6 fruit fly cellular contexts compared by ENCODE assay signal in genomic region chr3R:31404499-31405276, dm6.
TF ChIP-seq lines count a peak whose summit lies in the region.

TSS of gene Gprk2 (plus strand) at chr3R:31405245.

- peak; percentile 18 to 54 for TF ChIP-seq CTCF in S2 (optimal IDR thresholded peaks at IDR 0.05; lab: Kevin White, UChicago)
- peak; percentile 81 for TF ChIP-seq CTCF in whole organism, embryonic (GFP tag; optimal IDR thresholded peaks at IDR 0.05; lab: Kevin White, UChicago)

TF ChIP-seq in whole organism, adult, 20 proteins besides CTCF, POLR2A, EP300 and RAD21 (continues in another document):
- TF ChIP-seq CG14711 (tag; optimal IDR thresholded peaks at IDR 0.05; lab: Kevin White, UChicago) (peak; percentile 98), Crg-1 (GFP tag; optimal IDR thresholded peaks at IDR 0.05; lab: Kevin White, UChicago) (peak; percentile 92), bab1 (GFP tag; optimal IDR thresholded peaks at IDR 0.05; lab: Kevin White, UChicago) (peak; percentile 98), cnc (optimal IDR thresholded peaks at IDR 0.05; lab: Kevin White, UChicago) (no peak), Clk (GFP tag; optimal IDR thresholded peaks at IDR 0.05; lab: Kevin White, UChicago) (peak; percentile 33), toe (GFP tag; optimal IDR thresholded peaks at IDR 0.05; lab: Kevin White, UChicago) (peak; percentile 80), CG11617 (GFP tag; optimal IDR thresholded peaks at IDR 0.05; lab: Kevin White, UChicago) (peak; percentile 72), Mnt (GFP tag; optimal IDR thresholded peaks at IDR 0.05; lab: Kevin White, UChicago) (peak; percentile 93), CG33017 (tag; optimal IDR thresholded peaks at IDR 0.05; lab: Kevin White, UChicago) (peak; percentile 99), kay (GFP tag; lab: Kevin White, UChicago; ENCODE audit: borderline replicate concordance) (no peak), CG7045 (GFP tag; optimal IDR thresholded peaks at IDR 0.05; lab: Kevin White, UChicago) (peak; percentile 92), cic (GFP tag; optimal IDR thresholded peaks at IDR 0.05; lab: Kevin White, UChicago) (peak; percentile 80), CG12768 (GFP tag; optimal IDR thresholded peaks at IDR 0.05; lab: Kevin White, UChicago) (peak; percentile 98), ovo (GFP tag; optimal IDR thresholded peaks at IDR 0.05; lab: Kevin White, UChicago) (no peak), pad (GFP tag; optimal IDR thresholded peaks at IDR 0.05; lab: Kevin White, UChicago) (peak; percentile 88), tj (GFP tag; optimal IDR thresholded peaks at IDR 0.05; lab: Kevin White, UChicago) (peak; percentile 51), CG1620 (GFP tag; optimal IDR thresholded peaks at IDR 0.05; lab: Kevin White, UChicago) (peak; percentile 67), CG5204 (GFP tag; optimal IDR thresholded peaks at IDR 0.05; lab: Kevin White, UChicago) (peak; percentile 82)

TF ChIP-seq in whole organism, embryonic, 481 proteins besides CTCF, POLR2A, EP300 and RAD21 (continues in another document):
- TF ChIP-seq dimm (GFP tag; IDR thresholded peaks at IDR 0.05; lab: Robert Waterston, UW) (peak; percentile 100), Lim3 (GFP tag; IDR thresholded peaks at IDR 0.05; lab: Robert Waterston, UW) (peak; percentile 99), CG13123 (GFP tag; optimal IDR thresholded peaks at IDR 0.05; lab: Kevin White, UChicago) (peak; percentile 99), kni (GFP tag; optimal IDR thresholded peaks at IDR 0.05; lab: Kevin White, UChicago) (peak; percentile 16), tx (GFP tag; optimal IDR thresholded peaks at IDR 0.05; lab: Kevin White, UChicago) (peak; percentile 100), CG1529 (GFP tag; optimal IDR thresholded peaks at IDR 0.05; lab: Kevin White, UChicago) (peak; percentile 100), prd (optimal IDR thresholded peaks at IDR 0.05; lab: Kevin White, UChicago) (no peak), prd (GFP tag; IDR thresholded peaks at IDR 0.05; lab: Robert Waterston, UW) (peak; percentile 100), Gsc (GFP tag; IDR thresholded peaks at IDR 0.05; lab: Robert Waterston, UW) (peak; percentile 99), Asciz (GFP tag; optimal IDR thresholded peaks at IDR 0.05; lab: Kevin White, UChicago) (peak; percentile 100), croc (GFP tag; conservative IDR thresholded peaks at IDR 0.05; lab: Robert Waterston, UW) (peak; percentile 100), CG13775 (GFP tag; optimal IDR thresholded peaks at IDR 0.05; lab: Kevin White, UChicago) (peak; percentile 100), Hsf (GFP tag; optimal IDR thresholded peaks at IDR 0.05; lab: Kevin White, UChicago) (peak; percentile 100), vvl (GFP tag; IDR thresholded peaks at IDR 0.05; lab: Robert Waterston, UW) (peak; percentile 100), CG8388 (GFP tag; optimal IDR thresholded peaks at IDR 0.05; lab: Kevin White, UChicago) (peak; percentile 100), trem (tag; optimal IDR thresholded peaks at IDR 0.05; lab: Kevin White, UChicago) (peak; percentile 98), CG7357 (GFP tag; IDR thresholded peaks at IDR 0.05; lab: Robert Waterston, UW) (peak; percentile 99), CG18764 (GFP tag; optimal IDR thresholded peaks at IDR 0.05; lab: Kevin White, UChicago) (peak; percentile 99)

TF ChIP-seq in whole organism, prepupa, 60 proteins besides CTCF, POLR2A, EP300 and RAD21 (continues in another document):
- TF ChIP-seq Lpt (GFP tag; optimal IDR thresholded peaks at IDR 0.05; lab: Kevin White, UChicago) (peak; percentile 100), CG6854 (GFP tag; optimal IDR thresholded peaks at IDR 0.05; lab: Kevin White, UChicago) (peak; percentile 100), CG3032 (tag; optimal IDR thresholded peaks at IDR 0.05; lab: Kevin White, UChicago) (peak; percentile 100), CG11762 (GFP tag; optimal IDR thresholded peaks at IDR 0.05; lab: Kevin White, UChicago; ENCODE audit: insufficient read depth) (peak; percentile 100), CG34406 (GFP tag; optimal IDR thresholded peaks at IDR 0.05; lab: Kevin White, UChicago) (peak; percentile 100), cyc (GFP tag; optimal IDR thresholded peaks at IDR 0.05; lab: Kevin White, UChicago) (peak; percentile 100), Hr38 (GFP tag; optimal IDR thresholded peaks at IDR 0.05; lab: Kevin White, UChicago) (peak; percentile 99), CG3919 (GFP tag; optimal IDR thresholded peaks at IDR 0.05; lab: Kevin White, UChicago) (peak; percentile 100), CG11902 (GFP tag; optimal IDR thresholded peaks at IDR 0.05; lab: Kevin White, UChicago) (peak; percentile 100), Gug (GFP tag; IDR thresholded peaks at IDR 0.05; lab: Robert Waterston, UW) (peak; percentile 100), Eip75B (GFP tag; optimal IDR thresholded peaks at IDR 0.05; lab: Kevin White, UChicago) (peak; percentile 100), eg (GFP tag; IDR thresholded peaks at IDR 0.05; lab: Robert Waterston, UW) (peak; percentile 100), CG16779 (tag; optimal IDR thresholded peaks at IDR 0.05; lab: Kevin White, UChicago) (peak; percentile 99), salr (GFP tag; optimal IDR thresholded peaks at IDR 0.05; lab: Kevin White, UChicago) (peak; percentile 100), CG6792 (GFP tag; optimal IDR thresholded peaks at IDR 0.05; lab: Kevin White, UChicago) (peak; percentile 100), CG6276 (GFP tag; optimal IDR thresholded peaks at IDR 0.05; lab: Kevin White, UChicago) (peak; percentile 100), net (GFP tag; optimal IDR thresholded peaks at IDR 0.05; lab: Kevin White, UChicago) (peak; percentile 100), fd85E (GFP tag; optimal IDR thresholded peaks at IDR 0.05; lab: Kevin White, UChicago) (peak; percentile 99), CG10669 (GFP tag; optimal IDR thresholded peaks at IDR 0.05; lab: Kevin White, UChicago) (peak; percentile 100)

TF ChIP-seq in whole organism, pupa, 21 proteins besides CTCF, POLR2A, EP300 and RAD21:
- TF ChIP-seq CG8301 (tag; optimal IDR thresholded peaks at IDR 0.05; lab: Kevin White, UChicago) (peak; percentile 100), fd96Ca (GFP tag; IDR thresholded peaks at IDR 0.05; lab: Robert Waterston, UW) (peak; percentile 100), CG34367 (tag; optimal IDR thresholded peaks at IDR 0.05; lab: Kevin White, UChicago) (peak; percentile 100), CG8159 (tag; optimal IDR thresholded peaks at IDR 0.05; lab: Kevin White, UChicago) (peak; percentile 100), EcR (GFP tag; optimal IDR thresholded peaks at IDR 0.05; lab: Kevin White, UChicago) (no peak), CG12605 (GFP tag; IDR thresholded peaks at IDR 0.05; lab: Robert Waterston, UW) (peak; percentile 100), CG10348 (GFP tag; IDR thresholded peaks at IDR 0.05; lab: Robert Waterston, UW) (peak; percentile 99), gl (tag; optimal IDR thresholded peaks at IDR 0.05; lab: Kevin White, UChicago) (peak; percentile 100), CG14655 (GFP tag; optimal IDR thresholded peaks at IDR 0.05; lab: Kevin White, UChicago) (peak; percentile 100), CG17806 (tag; optimal IDR thresholded peaks at IDR 0.05; lab: Kevin White, UChicago) (peak; percentile 100), CG15710 (tag; optimal IDR thresholded peaks at IDR 0.05; lab: Kevin White, UChicago) (peak; percentile 100), Pif1A (GFP tag; optimal IDR thresholded peaks at IDR 0.05; lab: Kevin White, UChicago) (peak; percentile 100), Snoo (tag; optimal IDR thresholded peaks at IDR 0.05; lab: Kevin White, UChicago) (peak; percentile 100), D1 (tag; optimal IDR thresholded peaks at IDR 0.05; lab: Kevin White, UChicago) (peak; percentile 100), Ets98B (GFP tag; IDR thresholded peaks at IDR 0.05; lab: Robert Waterston, UW) (peak; percentile 100), CG4496 (GFP tag; IDR thresholded peaks at IDR 0.05; lab: Robert Waterston, UW) (peak; percentile 100), Pif1B (GFP tag; optimal IDR thresholded peaks at IDR 0.05; lab: Kevin White, UChicago) (peak; percentile 100), CG32121 (GFP tag; IDR thresholded peaks at IDR 0.05; lab: Robert Waterston, UW) (peak; percentile 100), CG9948 (tag; optimal IDR thresholded peaks at IDR 0.05; lab: Kevin White, UChicago) (peak; percentile 100), rn (GFP tag; IDR thresholded peaks at IDR 0.05; lab: Robert Waterston, UW) (peak; percentile 100), CG13204 (GFP tag; optimal IDR thresholded peaks at IDR 0.05; lab: Kevin White, UChicago) (peak; percentile 99)

TF ChIP-seq in whole organism, wandering third instar larva, 38 proteins besides CTCF, POLR2A, EP300 and RAD21 (continues in another document):
- TF ChIP-seq dsf (GFP tag; optimal IDR thresholded peaks at IDR 0.05; lab: Kevin White, UChicago; ENCODE audit: borderline replicate concordance) (peak; percentile 98), Dif (GFP tag; optimal IDR thresholded peaks at IDR 0.05; lab: Kevin White, UChicago; ENCODE audit: partially characterized antibody) (no peak), CG32264 (GFP tag; optimal IDR thresholded peaks at IDR 0.05; lab: Kevin White, UChicago) (peak; percentile 100), sage (GFP tag; optimal IDR thresholded peaks at IDR 0.05; lab: Kevin White, UChicago) (peak; percentile 100), GATAd (GFP tag; optimal IDR thresholded peaks at IDR 0.05; lab: Kevin White, UChicago) (peak; percentile 99), psq (GFP tag; optimal IDR thresholded peaks at IDR 0.05; lab: Kevin White, UChicago) (peak; percentile 99), Dfd (GFP tag; optimal IDR thresholded peaks at IDR 0.05; lab: Kevin White, UChicago) (no peak), Hr83 (GFP tag; optimal IDR thresholded peaks at IDR 0.05; lab: Kevin White, UChicago; ENCODE audit: poor library complexity, severe bottlenecking) (peak; percentile 100), Myc (optimal IDR thresholded peaks at IDR 0.05; lab: Kevin White, UChicago) (peak; percentile 92), HLH106 (tag; optimal IDR thresholded peaks at IDR 0.05; lab: Kevin White, UChicago) (peak; percentile 100), br (GFP tag; optimal IDR thresholded peaks at IDR 0.05; lab: Kevin White, UChicago) (peak; percentile 100), lola (GFP tag; optimal IDR thresholded peaks at IDR 0.05; lab: Kevin White, UChicago) (no peak), OdsH (GFP tag; optimal IDR thresholded peaks at IDR 0.05; lab: Kevin White, UChicago) (peak; percentile 100), brk (GFP tag; optimal IDR thresholded peaks at IDR 0.05; lab: Kevin White, UChicago) (no peak), sv (GFP tag; optimal IDR thresholded peaks at IDR 0.05; lab: Kevin White, UChicago) (peak; percentile 100), foxo (GFP tag; optimal IDR thresholded peaks at IDR 0.05; lab: Kevin White, UChicago) (peak; percentile 100), pan (optimal IDR thresholded peaks at IDR 0.05; lab: Kevin White, UChicago) (no peak), jim (GFP tag; optimal IDR thresholded peaks at IDR 0.05; lab: Kevin White, UChicago) (peak; percentile 95), woc (GFP tag; optimal IDR thresholded peaks at IDR 0.05; lab: Kevin White, UChicago) (peak; percentile 99), h (GFP tag; optimal IDR thresholded peaks at IDR 0.05; lab: Kevin White, UChicago) (peak; percentile 100), Mio (GFP tag; optimal IDR thresholded peaks at IDR 0.05; lab: Kevin White, UChicago) (peak; percentile 98), usp (GFP tag; optimal IDR thresholded peaks at IDR 0.05; lab: Kevin White, UChicago) (no peak), dmrt93B (GFP tag; optimal IDR thresholded peaks at IDR 0.05; lab: Kevin White, UChicago) (peak; percentile 100)
